Worm (Caenorhabditis elegans) whole organism, L4/young adult: ENCODE results near the gene E02H4.2.

ENCODE experiments used
- W03F9.2 ChIP-seq: fragments of 150-350 bp; optimal IDR thresholded peaks from 2 replicates; lab custom pipeline; 2014; ENCODE audit warnings: missing biosample characterization, missing genetic modification characterization
- dao-5 ChIP-seq: sonication (generic microtip); optimal IDR thresholded peaks from 2 replicates; lab custom pipeline; 2016; ENCODE audit warnings: missing genotype, missing genetic modification characterization, moderate library complexity, missing compliant biosample characterization
- him-1 ChIP-seq: sonication (generic microtip); optimal IDR thresholded peaks from 2 replicates; lab custom pipeline; 2016; ENCODE audit warnings: missing genotype, missing genetic modification reagents, missing genetic modification characterization, missing compliant biosample characterization

ce11 chrX:14267781-14268180 is 13.6 kb downstream of the E02H4.2 start, which contains the start of gene del-1:
- TF ChIP-seq him-1 (tag; lab: Kevin White, UChicago) (no peak), dao-5 (tag; lab: Kevin White, UChicago) (no peak), W03F9.2 (tag; lab: Kevin White, UChicago) (no peak)
